Fruit fly (Drosophila melanogaster) whole organism, embryonic: Measurements from ENCODE around the gene CG6470.

Source experiments
- Adf1 ChIP-seq: fragments of 200-800 bp; sonication (Bioruptor generic); IDR thresholded peaks from 2 replicates; pipeline ENCODE4 v1.3.6; 2022; ENCODE audit warnings: missing biosample characterization, missing genetic modification characterization
- C15 ChIP-seq: fragments of 200-800 bp; sonication (Bioruptor generic); IDR thresholded peaks from 3 replicates; pipeline ENCODE4 v1.3.6; 2022; ENCODE audit warnings: missing biosample characterization, missing genetic modification characterization
- CG10979 ChIP-seq: fragments of 200-800 bp; sonication (Bioruptor generic); optimal IDR thresholded peaks from 2 replicates; lab custom pipeline; 2018; ENCODE audit warnings: missing biosample characterization, mild to moderate bottlenecking, missing genetic modification characterization, moderate library complexity
- CG11456 ChIP-seq: fragments of 200-800 bp; sonication (Bioruptor generic); IDR thresholded peaks from 3 replicates; pipeline ENCODE4 v1.3.6; 2022; ENCODE audit warnings: missing biosample characterization, missing genetic modification characterization
- CG11504 ChIP-seq: fragments of 200-800 bp; sonication (Bioruptor generic); optimal IDR thresholded peaks from 3 replicates; lab custom pipeline; 2019; ENCODE audit warnings: missing biosample characterization, mild to moderate bottlenecking, missing genetic modification characterization, moderate library complexity
- CG18764 ChIP-seq: fragments of 200-800 bp; sonication (Bioruptor generic); optimal IDR thresholded peaks from 3 replicates; lab custom pipeline; 2016; ENCODE audit warnings: missing biosample characterization, missing genetic modification characterization
- CG2116 ChIP-seq: fragments of 200-800 bp; sonication (Bioruptor generic); optimal IDR thresholded peaks from 3 replicates; lab custom pipeline; 2018; ENCODE audit warnings: missing biosample characterization, mild to moderate bottlenecking, missing genetic modification characterization
- CG2120 ChIP-seq: fragments of 200-800 bp; sonication (Bioruptor generic); optimal IDR thresholded peaks from 3 replicates; lab custom pipeline; 2016; ENCODE audit warnings: missing biosample characterization, missing genetic modification characterization
- CG3407 ChIP-seq: fragments of 200-800 bp; sonication (Bioruptor generic); optimal IDR thresholded peaks from 2 replicates; lab custom pipeline; 2018; ENCODE audit warnings: missing biosample characterization, mild to moderate bottlenecking, missing genetic modification characterization
- CG4820 ChIP-seq: fragments of 200-800 bp; sonication (Bioruptor generic); optimal IDR thresholded peaks from 3 replicates; lab custom pipeline; 2016; ENCODE audit warnings: missing biosample characterization, missing genetic modification characterization
- CG4854 ChIP-seq: fragments of 200-800 bp; sonication (Bioruptor generic); optimal IDR thresholded peaks from 2 replicates; lab custom pipeline; 2016; ENCODE audit warnings: missing biosample characterization, missing genetic modification characterization, inconsistent platforms
- CG5180 ChIP-seq: fragments of 200-800 bp; sonication (Bioruptor generic); optimal IDR thresholded peaks from 3 replicates; lab custom pipeline; 2017; ENCODE audit warnings: missing biosample characterization, missing genetic modification characterization, mild to moderate bottlenecking, moderate library complexity, missing genetic modification reagents
- CG6791 ChIP-seq: fragments of 200-800 bp; sonication (Bioruptor generic); IDR thresholded peaks from 3 replicates; pipeline ENCODE4 v1.3.6; 2022; ENCODE audit warnings: missing biosample characterization, missing genetic modification characterization; ENCODE audit not compliant: partially characterized antibody
- CG8944 ChIP-seq: fragments of 200-800 bp; sonication (Bioruptor generic); optimal IDR thresholded peaks from 3 replicates; lab custom pipeline; 2016; ENCODE audit warnings: missing biosample characterization, missing genetic modification characterization
- CrebB ChIP-seq: fragments of 200-800 bp; sonication (Bioruptor generic); optimal IDR thresholded peaks from 3 replicates; lab custom pipeline; 2018; ENCODE audit warnings: missing biosample characterization, mild to moderate bottlenecking, missing genetic modification characterization
- Dbx ChIP-seq: fragments of 200-800 bp; sonication (Bioruptor generic); IDR thresholded peaks from 3 replicates; pipeline ENCODE4 v1.3.6; 2022; ENCODE audit warnings: missing biosample characterization, missing genetic modification characterization
- Dref ChIP-seq: fragments of 200-800 bp; sonication (Bioruptor generic); IDR thresholded peaks from 2 replicates; pipeline ENCODE4 v1.3.6; 2022; ENCODE audit warnings: missing biosample characterization, missing genetic modification characterization
- Gsc ChIP-seq: fragments of 200-800 bp; sonication (Bioruptor generic); IDR thresholded peaks from 2 replicates; pipeline ENCODE4 v1.3.6; 2022; ENCODE audit warnings: missing biosample characterization, missing genetic modification characterization
- HmgZ ChIP-seq: fragments of 200-800 bp; sonication (Bioruptor generic); optimal IDR thresholded peaks from 2 replicates; lab custom pipeline; 2018; ENCODE audit warnings: missing biosample characterization, mild to moderate bottlenecking, missing genetic modification characterization
- Hr3 ChIP-seq: fragments of 200-800 bp; sonication (Bioruptor generic); optimal IDR thresholded peaks from 3 replicates; lab custom pipeline; 2016; ENCODE audit warnings: missing biosample characterization, missing genetic modification characterization
- Hr51 ChIP-seq, 2 experiments: fragments of 200-800 bp; sonication (Bioruptor generic); optimal IDR thresholded peaks; 2 replicates in 1 of 2; 3 replicates in 1 of 2; lab custom pipeline; 2016 to 2018; ENCODE audit warnings: missing biosample characterization in 2 of 2, missing genetic modification characterization in 2 of 2, mild to moderate bottlenecking in 1 of 2, moderate library complexity in 1 of 2
- MTF-1 ChIP-seq: fragments of 200-800 bp; sonication (Bioruptor generic); optimal IDR thresholded peaks from 2 replicates; lab custom pipeline; 2018; ENCODE audit warnings: missing biosample characterization, mild to moderate bottlenecking, missing genetic modification characterization, borderline replicate concordance
- Max ChIP-seq: fragments of 200-800 bp; sonication (Bioruptor generic); optimal IDR thresholded peaks from 2 replicates; lab custom pipeline; 2016; ENCODE audit warnings: missing biosample characterization, mild to moderate bottlenecking, missing genetic modification characterization
- Mrtf ChIP-seq: fragments of 200-800 bp; sonication (Bioruptor generic); IDR thresholded peaks from 3 replicates; pipeline ENCODE4 v1.3.6; 2022; ENCODE audit warnings: missing biosample characterization, missing genetic modification characterization
- NK7.1 ChIP-seq: fragments of 200-800 bp; sonication (Bioruptor generic); optimal IDR thresholded peaks from 3 replicates; lab custom pipeline; 2016; ENCODE audit warnings: missing biosample characterization, missing genetic modification characterization
- Ravus ChIP-seq: fragments of 200-800 bp; sonication (Bioruptor generic); IDR thresholded peaks from 2 replicates; pipeline ENCODE4 v1.3.6; 2022; ENCODE audit warnings: missing biosample characterization, missing genetic modification characterization
- TFAM ChIP-seq: fragments of 200-800 bp; sonication (Bioruptor generic); optimal IDR thresholded peaks from 2 replicates; lab custom pipeline; 2017; ENCODE audit warnings: missing biosample characterization, missing genetic modification characterization, inconsistent platforms
- Vsx1 ChIP-seq: fragments of 200-800 bp; sonication (Bioruptor generic); optimal IDR thresholded peaks from 2 replicates; lab custom pipeline; 2017; ENCODE audit warnings: missing biosample characterization, mild to moderate bottlenecking, missing genetic modification characterization, missing genetic modification reagents
- Xrp1 ChIP-seq: fragments of 200-800 bp; sonication (Bioruptor generic); IDR thresholded peaks from 2 replicates; pipeline ENCODE4 v1.3.6; 2022; ENCODE audit warnings: missing biosample characterization, missing genetic modification characterization
- al ChIP-seq: fragments of 200-800 bp; sonication (Bioruptor generic); IDR thresholded peaks from 2 replicates; pipeline ENCODE4 v1.3.6; 2022; ENCODE audit warnings: missing biosample characterization, missing genetic modification characterization
- amos ChIP-seq: fragments of 200-800 bp; sonication (Bioruptor generic); IDR thresholded peaks from 2 replicates; pipeline ENCODE4 v1.3.6; 2022; ENCODE audit warnings: missing biosample characterization, missing genetic modification characterization; ENCODE audit not compliant: partially characterized antibody
- chif ChIP-seq, 2 experiments: fragments of 200-800 bp; sonication (Bioruptor generic); optimal IDR thresholded peaks; 3 replicates each; lab custom pipeline; 2016; ENCODE audit warnings: missing biosample characterization in 2 of 2, missing genetic modification characterization in 2 of 2
- da ChIP-seq: fragments of 200-800 bp; sonication (Bioruptor generic); optimal IDR thresholded peaks from 2 replicates; lab custom pipeline; 2016; ENCODE audit warnings: missing biosample characterization, missing genetic modification characterization
- disco-r ChIP-seq: fragments of 200-800 bp; sonication (Bioruptor generic); optimal IDR thresholded peaks from 2 replicates; lab custom pipeline; 2016; ENCODE audit warnings: missing biosample characterization, missing genetic modification characterization
- gcm ChIP-seq: fragments of 200-800 bp; sonication (Bioruptor generic); optimal IDR thresholded peaks from 2 replicates; lab custom pipeline; 2019; ENCODE audit warnings: missing biosample characterization, mild to moderate bottlenecking, missing genetic modification characterization, moderate library complexity
- ind ChIP-seq: fragments of 200-800 bp; sonication (Bioruptor generic); optimal IDR thresholded peaks from 3 replicates; lab custom pipeline; 2016; ENCODE audit warnings: missing biosample characterization, missing genetic modification characterization
- jigr1 ChIP-seq: fragments of 200-800 bp; sonication (Bioruptor generic); IDR thresholded peaks from 3 replicates; pipeline ENCODE4 v1.3.6; 2022; ENCODE audit warnings: missing biosample characterization, missing genetic modification characterization
- nau ChIP-seq: fragments of 200-800 bp; sonication (Bioruptor generic); optimal IDR thresholded peaks from 3 replicates; lab custom pipeline; 2017; ENCODE audit warnings: missing biosample characterization, mild to moderate bottlenecking, missing genetic modification characterization, missing genetic modification reagents
- nerfin-2 ChIP-seq: fragments of 200-800 bp; sonication (Bioruptor generic); IDR thresholded peaks from 2 replicates; pipeline ENCODE4 v1.3.6; 2022; ENCODE audit warnings: missing biosample characterization, missing genetic modification characterization; ENCODE audit not compliant: partially characterized antibody
- nom ChIP-seq: fragments of 200-800 bp; sonication (Bioruptor generic); optimal IDR thresholded peaks from 2 replicates; lab custom pipeline; 2017; ENCODE audit warnings: missing biosample characterization, missing genetic modification characterization, mild to moderate bottlenecking, moderate library complexity, missing genetic modification reagents
- onecut ChIP-seq: fragments of 200-800 bp; sonication (Bioruptor generic); IDR thresholded peaks from 2 replicates; pipeline ENCODE4 v1.3.6; 2022; ENCODE audit warnings: missing biosample characterization, missing genetic modification characterization
- pnt ChIP-seq: fragments of 200-800 bp; sonication (Bioruptor generic); optimal IDR thresholded peaks from 3 replicates; lab custom pipeline; 2016; ENCODE audit warnings: missing biosample characterization, missing genetic modification characterization
- sens ChIP-seq: fragments of 200-800 bp; sonication (Bioruptor generic); peaks from one replicate; lab custom pipeline; 2016; ENCODE audit warnings: missing biosample characterization, missing genetic modification characterization
- sim ChIP-seq: fragments of 200-800 bp; sonication (Bioruptor generic); IDR thresholded peaks from 2 replicates; pipeline ENCODE4 v1.3.6; 2022; ENCODE audit warnings: missing biosample characterization, missing genetic modification characterization
- sob ChIP-seq: fragments of 200-800 bp; sonication (Bioruptor generic); IDR thresholded peaks from 2 replicates; pipeline ENCODE4 v1.3.6; 2022; ENCODE audit warnings: missing biosample characterization, missing genetic modification characterization
- sqz ChIP-seq: fragments of 200-800 bp; sonication (Bioruptor generic); optimal IDR thresholded peaks from 3 replicates; lab custom pipeline; 2018; ENCODE audit warnings: missing biosample characterization, mild to moderate bottlenecking, missing genetic modification characterization
- sr ChIP-seq: fragments of 200-800 bp; sonication (Bioruptor generic); IDR thresholded peaks from 3 replicates; pipeline ENCODE4 v1.3.6; 2022; ENCODE audit warnings: missing biosample characterization, missing genetic modification characterization
- tll ChIP-seq, 2 experiments: fragments of 200-800 bp in 1 of 2; fragments of >200 bp in 1 of 2; sonication (Bioruptor generic) in 1 of 2; optimal IDR thresholded peaks; 2 replicates each; lab custom pipeline; 2017 to 2019; ENCODE audit warnings: missing biosample characterization in 2 of 2, missing genetic modification characterization in 2 of 2, mild to moderate bottlenecking in 1 of 2, moderate library complexity in 1 of 2
- tna ChIP-seq: fragments of 200-800 bp; sonication (Bioruptor generic); IDR thresholded peaks from 2 replicates; pipeline ENCODE4 v1.3.6; 2022; ENCODE audit warnings: missing biosample characterization, missing genetic modification characterization; ENCODE audit not compliant: partially characterized antibody
- trh ChIP-seq: fragments of 200-800 bp; sonication (Bioruptor generic); optimal IDR thresholded peaks from 2 replicates; lab custom pipeline; 2016; ENCODE audit warnings: missing biosample characterization, missing genetic modification characterization
- zfh1 ChIP-seq: fragments of 200-800 bp; sonication (Bioruptor generic); IDR thresholded peaks from 3 replicates; pipeline ENCODE4 v1.3.6; 2022; ENCODE audit warnings: missing biosample characterization, missing genetic modification characterization

CG6470 gene

dm6 chrX:18517415-18517814 is 2.7 kb upstream of the CG6470 start (continued):
- TF ChIP-seq tll (GFP tag; optimal IDR thresholded peaks at IDR 0.05; lab: Kevin White, UChicago): no peak
- no peak for TF ChIP-seq gcm (GFP tag; lab: Kevin White, UChicago)
- peak; percentile 11 for TF ChIP-seq CG2116
- no peak for TF ChIP-seq NK7.1 (GFP tag; lab: Kevin White, UChicago)
- TF ChIP-seq CG8944: peak; percentile 4
- peak; percentile 6 for TF ChIP-seq CG4820 (GFP tag; lab: Kevin White, UChicago)
- peak; percentile 72 for TF ChIP-seq onecut
- TF ChIP-seq nom: no peak
- TF ChIP-seq nerfin-2: no peak
- TF ChIP-seq CG11456 (GFP tag; lab: Robert Waterston, UW): peak; percentile 62; the same call in 1 of the 3 replicates
- no peak for TF ChIP-seq CG4854 (GFP tag; lab: Kevin White, UChicago)
- no peak for TF ChIP-seq jigr1 (GFP tag; lab: Robert Waterston, UW)
- no peak for TF ChIP-seq Xrp1 (GFP tag; lab: Robert Waterston, UW)
- TF ChIP-seq Ravus (GFP tag; lab: Robert Waterston, UW): no peak
- TF ChIP-seq Vsx1 (GFP tag; lab: Kevin White, UChicago): no peak
- TF ChIP-seq pnt (GFP tag; lab: Kevin White, UChicago): no peak
- TF ChIP-seq CG3407: peak; percentile 12
- peak; percentile 66 for TF ChIP-seq sens (GFP tag; lab: Kevin White, UChicago)
- peak; percentile 10 for TF ChIP-seq CG10979 (tag; lab: Kevin White, UChicago)
- TF ChIP-seq Adf1 (GFP tag; lab: Robert Waterston, UW): no peak
- TF ChIP-seq da: no peak
- TF ChIP-seq sob (GFP tag; lab: Robert Waterston, UW): peak; percentile 52; the same call in 1 of the 2 replicates
- no peak for TF ChIP-seq al (GFP tag; lab: Robert Waterston, UW)
- no peak for TF ChIP-seq Max
- TF ChIP-seq Hr51 (GFP tag; optimal IDR thresholded peaks at IDR 0.05; lab: Kevin White, UChicago): peak in 1 of 2 experiments; percentile 53
- no peak for TF ChIP-seq ind (GFP tag; lab: Kevin White, UChicago)
- TF ChIP-seq CrebB: no peak
- TF ChIP-seq CG6791 (GFP tag; lab: Robert Waterston, UW): no peak
- TF ChIP-seq nau (GFP tag; lab: Kevin White, UChicago): no peak
- TF ChIP-seq sr (GFP tag; lab: Robert Waterston, UW): no peak
- no peak for TF ChIP-seq C15 (GFP tag; lab: Robert Waterston, UW)
- no peak for TF ChIP-seq Dref (GFP tag; lab: Robert Waterston, UW)
- TF ChIP-seq trh: no peak
- no peak for TF ChIP-seq Hr3 (GFP tag; lab: Kevin White, UChicago)
- TF ChIP-seq amos (GFP tag; lab: Robert Waterston, UW): no peak
- peak; percentile 57; the same call in 1 of the 3 replicates for TF ChIP-seq Mrtf (GFP tag; lab: Robert Waterston, UW)
- peak; percentile 72 for TF ChIP-seq zfh1 (GFP tag; lab: Robert Waterston, UW)
- TF ChIP-seq CG11504: peak; percentile 65
- TF ChIP-seq sim: no peak
- TF ChIP-seq CG2120 (GFP tag; lab: Kevin White, UChicago): no peak
- TF ChIP-seq chif (GFP tag; optimal IDR thresholded peaks at IDR 0.05; lab: Kevin White, UChicago): peak in 1 of 2 experiments; percentile 59
- TF ChIP-seq CG5180: peak; percentile 45
- TF ChIP-seq Gsc (GFP tag; lab: Robert Waterston, UW): no peak
- no peak for TF ChIP-seq CG18764 (GFP tag; lab: Kevin White, UChicago)
- TF ChIP-seq tna (GFP tag; lab: Robert Waterston, UW): no peak; the same call in 1 of the 2 replicates
- TF ChIP-seq MTF-1: peak; percentile 42
- TF ChIP-seq disco-r (GFP tag; lab: Kevin White, UChicago): no peak
- no peak for TF ChIP-seq TFAM (GFP tag; lab: Kevin White, UChicago)
- 0 out of 3 replicates have a peak, but pooled peaks have one; percentile 18 for TF ChIP-seq Dbx (GFP tag; lab: Robert Waterston, UW)
- TF ChIP-seq sqz (GFP tag; lab: Kevin White, UChicago): peak; percentile 81
- TF ChIP-seq HmgZ (tag; lab: Kevin White, UChicago): no peak
